Worm (Caenorhabditis elegans): ENCODE results near the gene K08H2.2.

Gene K08H2.2

DNA sequence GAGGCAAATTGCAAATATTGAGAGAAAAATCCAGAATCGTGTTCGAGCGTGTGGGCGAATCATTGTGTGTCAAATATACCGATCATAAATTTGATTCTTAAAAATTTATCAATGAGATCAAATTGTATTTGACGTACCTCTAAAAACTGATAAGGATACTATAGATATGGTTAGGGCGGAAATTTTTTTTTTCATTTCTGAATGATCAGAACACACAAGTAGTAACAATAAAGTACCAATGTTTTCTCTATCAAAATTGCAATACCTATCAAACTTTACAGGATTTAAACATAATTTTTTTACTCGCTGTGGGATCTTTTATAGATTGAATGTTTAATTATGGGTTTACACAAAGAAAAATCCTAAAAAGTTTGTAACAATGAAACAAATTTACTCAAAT, 2.5 kb downstream of the K08H2.2 start, which contains the start of gene bgnt-1.5:
TSS of gene bgnt-1.5 (minus strand) at position 101 of the 400 bp plus-strand sequence.
- TF ChIP-seq ZK546.5 (tag; optimal IDR thresholded peaks at IDR 0.05) (no peak), aly-2 (tag; optimal IDR thresholded peaks at IDR 0.05) (no peak), dmd-6 (GFP tag; IDR thresholded peaks at IDR 0.05) (no peak), aha-1 (tag) (peak; percentile 45), daf-16 (GFP tag; optimal IDR thresholded peaks at IDR 0.05) (no peak), daf-16 (tag; optimal IDR thresholded peaks at IDR 0.05) (no peak)

DNA sequence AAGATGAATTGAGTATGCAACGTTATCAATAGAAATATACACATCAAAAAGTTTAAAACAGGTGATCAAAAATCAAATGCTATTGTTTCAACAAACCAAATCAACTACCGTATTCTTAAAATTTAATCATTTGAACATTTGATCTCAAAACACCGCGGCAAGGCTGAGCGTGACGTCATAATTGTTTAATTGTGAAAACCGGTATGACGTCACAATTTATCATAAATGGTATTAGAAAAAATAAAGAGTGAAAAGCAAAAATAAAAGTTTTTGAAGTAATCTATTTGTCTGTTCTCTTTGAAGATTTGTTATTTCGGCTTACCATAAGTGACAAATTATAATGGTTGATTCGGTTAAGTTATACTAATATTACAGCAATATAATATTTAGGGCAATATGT, 7.0 kb downstream of the K08H2.2 start:
- no peak for TF ChIP-seq arid-1 (GFP tag; conservative IDR thresholded peaks at IDR 0.05)
- TF ChIP-seq pqm-1 (tag; optimal IDR thresholded peaks at IDR 0.05), result no peak
- TF ChIP-seq egl-27 (tag; optimal IDR thresholded peaks at IDR 0.05), result no peak
- no peak for TF ChIP-seq aly-2 (tag; optimal IDR thresholded peaks at IDR 0.05)
- no peak for TF ChIP-seq ama-1 (optimal IDR thresholded peaks at IDR 0.05)
- no peak for TF ChIP-seq daf-16 (GFP tag; optimal IDR thresholded peaks at IDR 0.05)
- TF ChIP-seq daf-16 (tag; optimal IDR thresholded peaks at IDR 0.05), result no peak
- no peak for TF ChIP-seq lsy-2 (tag; optimal IDR thresholded peaks at IDR 0.05)
- TF ChIP-seq lin-1 (GFP tag; IDR thresholded peaks at IDR 0.05), result no peak
- TF ChIP-seq pha-4 (GFP tag; IDR thresholded peaks at IDR 0.05), result no peak
- no peak for TF ChIP-seq pha-4 (tag; optimal IDR thresholded peaks at IDR 0.05)
- no peak for TF ChIP-seq sdz-12 (GFP tag; optimal IDR thresholded peaks at IDR 0.05)
- TF ChIP-seq ceh-20 (GFP tag; IDR thresholded peaks at IDR 0.05), result no peak
- TF ChIP-seq unc-39 (tag; optimal IDR thresholded peaks at IDR 0.05), result no peak
- no peak for TF ChIP-seq snpc-4 (tag; optimal IDR thresholded peaks at IDR 0.05)
- no peak for TF ChIP-seq zfp-2 (tag; optimal IDR thresholded peaks at IDR 0.05)
- no peak for TF ChIP-seq snpc-1.2 (GFP tag; IDR thresholded peaks at IDR 0.05)
- no peak for TF ChIP-seq T26A8.4 (GFP tag; IDR thresholded peaks at IDR 0.05)

DNA sequence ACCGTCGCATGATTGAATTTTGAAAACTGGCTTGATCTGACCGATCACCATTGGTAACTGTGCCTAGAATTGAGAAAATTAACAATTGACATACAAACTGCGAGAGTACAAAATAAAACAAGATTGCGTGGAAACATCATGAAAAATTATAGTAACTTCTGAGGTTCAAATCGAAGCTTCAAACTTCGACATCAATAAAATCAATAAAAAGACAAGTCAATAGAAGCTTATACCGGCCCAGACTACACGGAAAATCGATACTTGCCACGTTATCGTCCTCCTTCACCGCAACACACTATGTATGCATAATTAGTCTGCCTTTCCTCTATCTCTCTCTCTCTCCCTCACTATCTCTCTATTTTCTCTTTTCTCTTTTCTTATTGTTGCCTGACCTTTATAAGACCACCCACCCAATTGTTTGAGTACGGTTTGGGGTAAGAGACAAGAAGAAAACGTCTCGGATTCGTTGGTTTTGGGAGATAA, 8.1 kb downstream of the K08H2.2 start, which contains the start of gene skr-21:
TSS of gene skr-21 (minus strand) at position 51 of the 483 bp plus-strand sequence.
- peak; percentile 64 for TF ChIP-seq ceh-28 (tag; optimal IDR thresholded peaks at IDR 0.05)
- no peak for TF ChIP-seq hif-1 (tag; optimal IDR thresholded peaks at IDR 0.05)
- peak; percentile 5 for TF ChIP-seq dve-1 (tag; optimal IDR thresholded peaks at IDR 0.05; ENCODE audit: insufficient read depth)
- TF ChIP-seq nhr-6 (tag; optimal IDR thresholded peaks at IDR 0.05), result peak; percentile 32

DNA sequence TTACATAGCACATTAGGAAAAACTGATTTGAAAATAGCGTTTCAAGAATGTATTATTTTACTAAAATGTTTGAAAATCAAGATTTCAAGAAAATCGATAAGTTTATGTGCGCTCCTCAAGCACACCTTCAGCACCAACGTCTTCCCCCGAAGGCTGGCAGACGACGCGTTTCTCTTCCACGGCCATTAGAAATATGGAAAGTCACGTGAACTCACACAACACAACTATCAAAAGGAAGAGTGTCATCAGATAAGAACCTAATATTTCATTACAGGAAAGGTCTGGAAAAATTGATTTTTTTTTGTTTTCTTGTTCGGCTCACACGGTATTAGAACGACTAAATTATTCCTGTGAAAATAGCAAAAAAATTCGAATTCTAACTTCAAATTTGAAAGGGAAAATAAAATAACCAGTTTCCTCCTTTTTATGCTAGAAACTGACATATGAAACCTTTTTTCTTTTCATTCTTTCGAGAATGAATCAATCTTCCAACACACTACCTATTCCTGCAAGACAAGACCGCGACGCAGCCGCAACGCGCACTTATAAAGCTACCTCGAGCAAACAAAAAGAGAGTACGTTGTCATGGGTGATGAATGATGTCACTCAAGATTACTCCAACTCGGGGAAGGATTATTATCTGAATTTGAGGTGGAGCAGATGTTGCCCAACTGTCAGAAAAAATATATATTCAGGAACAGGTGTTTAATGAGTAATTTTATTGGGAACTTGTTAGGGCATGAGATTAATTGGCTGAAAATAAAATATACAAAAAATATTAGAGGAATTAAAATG, 9.5 kb downstream of the K08H2.2 start:
- peak; percentile 32 for TF ChIP-seq dve-1 (tag; optimal IDR thresholded peaks at IDR 0.05; ENCODE audit: insufficient read depth)
- peak; percentile 90 for TF ChIP-seq hlh-30 (tag; optimal IDR thresholded peaks at IDR 0.05; ENCODE audit: insufficient read depth)
- TF ChIP-seq hif-1 (tag; optimal IDR thresholded peaks at IDR 0.05), result peak in 1 of 2 experiments; percentile 26
- TF ChIP-seq nhr-10 (tag; optimal IDR thresholded peaks at IDR 0.05), result no peak
- no peak for TF ChIP-seq ceh-82 (tag; optimal IDR thresholded peaks at IDR 0.05)
- TF ChIP-seq ceh-20 (GFP tag; IDR thresholded peaks at IDR 0.05), result no peak
- peak in 1 of 2 experiments; percentile 36 for TF ChIP-seq lsy-2 (tag; optimal IDR thresholded peaks at IDR 0.05)
- TF ChIP-seq mep-1 (tag; optimal IDR thresholded peaks at IDR 0.05), result peak; percentile 48
- TF ChIP-seq dmd-6 (GFP tag; IDR thresholded peaks at IDR 0.05), result peak; percentile 42; the same call in 1 of the 2 replicates
- no peak for TF ChIP-seq aha-1 (tag)
- TF ChIP-seq nhr-111 (GFP tag; optimal IDR thresholded peaks at IDR 0.05), result no peak
- TF ChIP-seq T26A8.4 (GFP tag; IDR thresholded peaks at IDR 0.05), result no peak
- peak; percentile 46 for TF ChIP-seq nhr-28 (tag; optimal IDR thresholded peaks at IDR 0.05)
- no peak for TF ChIP-seq dmd-9 (GFP tag; IDR thresholded peaks at IDR 0.05)
- no peak for TF ChIP-seq jun-1 (tag; optimal IDR thresholded peaks at IDR 0.05)
- TF ChIP-seq lin-39 (tag; optimal IDR thresholded peaks at IDR 0.05), result no peak
- no peak for TF ChIP-seq snpc-4 (tag; optimal IDR thresholded peaks at IDR 0.05)
- no peak for TF ChIP-seq Y5F2A.4 (GFP tag; optimal IDR thresholded peaks at IDR 0.05)
- peak; percentile 55 for TF ChIP-seq hlh-11 (tag; optimal IDR thresholded peaks at IDR 0.05)
- TF ChIP-seq nhr-77 (tag; optimal IDR thresholded peaks at IDR 0.05), result no peak
- TF ChIP-seq tag-97 (GFP tag; IDR thresholded peaks at IDR 0.05), result no peak
- no peak for TF ChIP-seq spr-3 (GFP tag; optimal IDR thresholded peaks at IDR 0.05)
- no peak for TF ChIP-seq nhr-102 (tag; optimal IDR thresholded peaks at IDR 0.05)
- peak; percentile 17; the same call in 1 of the 2 replicates for TF ChIP-seq hmg-1.1 (GFP tag; IDR thresholded peaks at IDR 0.05)
- TF ChIP-seq egl-27 (tag; optimal IDR thresholded peaks at IDR 0.05), result no peak
- no peak for TF ChIP-seq attf-4 (tag; optimal IDR thresholded peaks at IDR 0.05)
- TF ChIP-seq ztf-11 (tag; optimal IDR thresholded peaks at IDR 0.05), result no peak
- TF ChIP-seq ZK546.5 (tag; optimal IDR thresholded peaks at IDR 0.05), result no peak
- TF ChIP-seq php-3 (GFP tag; IDR thresholded peaks at IDR 0.05), result 0 out of 2 replicates have a peak, but pooled peaks have one; percentile 33

All from whole organism, L4 larva.